Worm (Caenorhabditis elegans) whole organism, young adult: ENCODE data around the gene Y54G11A.3.

Source experiments
- B0336.3 ChIP-seq: fragments of 200-800 bp; sonication (Bioruptor generic); IDR thresholded peaks from 2 replicates; pipeline ENCODE4 v1.3.6; 2022; ENCODE audit warnings: missing genetic modification characterization, missing compliant biosample characterization
- D2030.7 ChIP-seq: fragments of 200-800 bp; sonication (Bioruptor generic); IDR thresholded peaks from 2 replicates; pipeline ENCODE4 v1.3.6; 2022; ENCODE audit warnings: missing genetic modification reagents, missing genetic modification characterization, missing compliant biosample characterization
- F52B5.7 ChIP-seq: sonication (generic microtip); optimal IDR thresholded peaks from 2 replicates; lab custom pipeline; 2016; ENCODE audit warnings: mild to moderate bottlenecking, missing genetic modification characterization, missing compliant biosample characterization
- K11D2.4 ChIP-seq: fragments of 200-800 bp; sonication (Bioruptor generic); IDR thresholded peaks from 2 replicates; pipeline ENCODE4 v1.3.6; 2022; ENCODE audit warnings: missing genetic modification reagents, missing genetic modification characterization, missing compliant biosample characterization
- K12H6.12 ChIP-seq: fragments of 200-800 bp; sonication (Bioruptor generic); optimal IDR thresholded peaks from 2 replicates; lab custom pipeline; 2018; ENCODE audit warnings: mild to moderate bottlenecking, missing genetic modification characterization, missing compliant biosample characterization
- Y53F4B.3 ChIP-seq: fragments of 200-800 bp; sonication (Bioruptor generic); IDR thresholded peaks from 2 replicates; pipeline ENCODE4 v1.3.6; 2022; ENCODE audit warnings: missing genetic modification reagents, missing genetic modification characterization, missing compliant biosample characterization
- Y56A3A.18 ChIP-seq: fragments of 200-800 bp; sonication (Bioruptor generic); IDR thresholded peaks from 2 replicates; pipeline ENCODE4 v1.3.6; 2022; ENCODE audit warnings: missing genetic modification reagents, missing genetic modification characterization, missing compliant biosample characterization
- ama-1 ChIP-seq, 3 experiments: fragments of 150-350 bp in 1 of 3; sonication (generic microtip) in 2 of 3; optimal IDR thresholded peaks; 2 replicates each; lab custom pipeline; 2014 to 2018; ENCODE audit warnings: missing biosample characterization in 2 of 3, missing genetic modification characterization in 2 of 3, missing genetic modification reagents in 2 of 3
- aptf-2 ChIP-seq: fragments of 200-800 bp; sonication (Bioruptor generic); conservative IDR thresholded peaks from 2 replicates; pipeline ENCODE4 v1.3.6; 2022; ENCODE audit warnings: missing genetic modification reagents, missing genetic modification characterization, missing compliant biosample characterization
- atf-7 ChIP-seq: sonication (generic microtip); optimal IDR thresholded peaks from 2 replicates; lab custom pipeline; 2017; ENCODE audit warnings: mild to moderate bottlenecking, missing genetic modification characterization, missing compliant biosample characterization
- athp-1 ChIP-seq: sonication (generic microtip); optimal IDR thresholded peaks from 2 replicates; lab custom pipeline; 2017; ENCODE audit warnings: mild to moderate bottlenecking, missing genetic modification characterization, missing compliant biosample characterization
- attf-3 ChIP-seq: fragments of 200-800 bp; sonication (Bioruptor generic); conservative IDR thresholded peaks from 2 replicates; pipeline ENCODE4 v1.3.6; 2022; ENCODE audit warnings: missing genetic modification reagents, missing genetic modification characterization, missing compliant biosample characterization
- cebp-1 ChIP-seq, 2 experiments: fragments of 200-800 bp in 1 of 2; sonication (Bioruptor generic) in 1 of 2; sonication (generic microtip) in 1 of 2; IDR thresholded peaks in 1 of 2; optimal IDR thresholded peaks in 1 of 2; 2 replicates each; pipeline versions ENCODE4 v1.3.6 to Lab custom; 2017 to 2022; ENCODE audit warnings: missing compliant biosample characterization in 2 of 2, missing genetic modification characterization in 2 of 2, mild to moderate bottlenecking in 1 of 2, missing genetic modification reagents in 1 of 2, moderate library complexity in 1 of 2
- ceh-100 ChIP-seq: fragments of 200-800 bp; sonication (Bioruptor generic); IDR thresholded peaks from 2 replicates; pipeline ENCODE4 v1.3.6; 2022; ENCODE audit warnings: missing genetic modification reagents, missing genetic modification characterization, missing compliant biosample characterization
- ceh-27 ChIP-seq: fragments of 200-800 bp; sonication (Bioruptor generic); optimal IDR thresholded peaks from 2 replicates; lab custom pipeline; 2018; ENCODE audit warnings: mild to moderate bottlenecking, missing genetic modification characterization, moderate library complexity, missing compliant biosample characterization
- ceh-40 ChIP-seq: fragments of 200-800 bp; sonication (Bioruptor generic); IDR thresholded peaks from 2 replicates; pipeline ENCODE4 v1.3.6; 2022; ENCODE audit warnings: missing genetic modification characterization, missing compliant biosample characterization
- ceh-58 ChIP-seq: fragments of 200-800 bp; sonication (Bioruptor generic); IDR thresholded peaks from 2 replicates; pipeline ENCODE4 v1.3.6; 2022; ENCODE audit warnings: missing genetic modification characterization, missing compliant biosample characterization
- ceh-79 ChIP-seq: sonication (generic microtip); optimal IDR thresholded peaks from 2 replicates; lab custom pipeline; 2017; ENCODE audit warnings: mild to moderate bottlenecking, missing genetic modification characterization, missing compliant biosample characterization
- ceh-91 ChIP-seq: fragments of 200-800 bp; sonication (Bioruptor generic); IDR thresholded peaks from 2 replicates; pipeline ENCODE4 v1.3.6; 2022; ENCODE audit warnings: missing genetic modification reagents, missing genetic modification characterization, missing compliant biosample characterization
- dpff-1 ChIP-seq: sonication (generic microtip); optimal IDR thresholded peaks from 2 replicates; lab custom pipeline; 2017; ENCODE audit warnings: mild to moderate bottlenecking, missing genetic modification characterization, missing compliant biosample characterization
- dpl-1 ChIP-seq: fragments of 150-350 bp; optimal IDR thresholded peaks from 2 replicates; lab custom pipeline; 2014; ENCODE audit warnings: missing biosample characterization, missing genetic modification reagents, missing genetic modification characterization
- efl-1 ChIP-seq: fragments of 150-350 bp; optimal IDR thresholded peaks from 2 replicates; lab custom pipeline; 2014; ENCODE audit warnings: missing biosample characterization, missing genetic modification reagents, missing genetic modification characterization
- egrh-3 ChIP-seq: fragments of 200-800 bp; sonication (Bioruptor generic); IDR thresholded peaks from 2 replicates; pipeline ENCODE4 v1.3.6; 2022; ENCODE audit warnings: missing genetic modification reagents, missing genetic modification characterization, missing compliant biosample characterization
- ekl-4 ChIP-seq: fragments of 200-800 bp; sonication (Bioruptor generic); IDR thresholded peaks from 2 replicates; pipeline ENCODE4 v1.3.6; 2022; ENCODE audit warnings: missing genetic modification reagents, missing genetic modification characterization, missing compliant biosample characterization
- ets-4 ChIP-seq: fragments of 200-800 bp; sonication (Bioruptor generic); optimal IDR thresholded peaks from 2 replicates; lab custom pipeline; 2018; ENCODE audit warnings: mild to moderate bottlenecking, missing genetic modification characterization, missing compliant biosample characterization
- him-1 ChIP-seq: sonication (generic microtip); optimal IDR thresholded peaks from 2 replicates; lab custom pipeline; 2016; ENCODE audit warnings: missing genotype, missing genetic modification reagents, missing genetic modification characterization, missing compliant biosample characterization
- hrde-1 ChIP-seq: sonication (generic microtip); optimal IDR thresholded peaks from 2 replicates; lab custom pipeline; 2016; ENCODE audit warnings: missing genetic modification characterization, mild to moderate bottlenecking, missing compliant biosample characterization, moderate library complexity, missing genotype, missing genetic modification reagents, borderline replicate concordance
- lag-1 ChIP-seq: fragments of 200-800 bp; sonication (Bioruptor generic); IDR thresholded peaks from 2 replicates; pipeline ENCODE4 v1.3.6; 2022; ENCODE audit warnings: missing genetic modification reagents, missing genetic modification characterization, missing compliant biosample characterization
- lin-40 ChIP-seq: sonication (generic microtip); optimal IDR thresholded peaks from 2 replicates; lab custom pipeline; 2016; ENCODE audit warnings: missing genetic modification characterization, mild to moderate bottlenecking, missing compliant biosample characterization, missing genotype, missing genetic modification reagents
- lin-54 ChIP-seq: fragments of 200-800 bp; sonication (Bioruptor generic); optimal IDR thresholded peaks from 2 replicates; lab custom pipeline; 2018; ENCODE audit warnings: mild to moderate bottlenecking, missing genetic modification characterization, missing compliant biosample characterization
- lir-1 ChIP-seq: fragments of 200-800 bp; sonication (Bioruptor generic); conservative IDR thresholded peaks from 2 replicates; pipeline ENCODE4 v1.3.6; 2022; ENCODE audit warnings: missing genetic modification reagents, missing genetic modification characterization, missing compliant biosample characterization
- lsl-1 ChIP-seq: fragments of 200-800 bp; sonication (Bioruptor generic); optimal IDR thresholded peaks from 2 replicates; lab custom pipeline; 2018; ENCODE audit warnings: mild to moderate bottlenecking, missing genetic modification characterization, moderate library complexity, missing compliant biosample characterization
- madf-8 ChIP-seq: fragments of 200-800 bp; sonication (Bioruptor generic); conservative IDR thresholded peaks from 2 replicates; pipeline ENCODE4 v1.3.6; 2022; ENCODE audit warnings: missing genetic modification reagents, missing genetic modification characterization, missing compliant biosample characterization
- mel-28 ChIP-seq: sonication (generic microtip); optimal IDR thresholded peaks from 2 replicates; lab custom pipeline; 2016; ENCODE audit warnings: borderline replicate concordance, mild to moderate bottlenecking, missing genetic modification characterization, missing compliant biosample characterization
- nfyb-1 ChIP-seq: fragments of 200-800 bp; sonication (Bioruptor generic); IDR thresholded peaks from 2 replicates; pipeline ENCODE4 v1.3.6; 2022; ENCODE audit warnings: missing genetic modification reagents, missing genetic modification characterization, missing compliant biosample characterization
- nhr-80 ChIP-seq: sonication (generic microtip); optimal IDR thresholded peaks from 2 replicates; lab custom pipeline; 2016; ENCODE audit warnings: missing genetic modification characterization, missing compliant biosample characterization
- nhr-90 ChIP-seq: sonication (generic microtip); optimal IDR thresholded peaks from 2 replicates; lab custom pipeline; 2016; ENCODE audit warnings: missing genotype, mild to moderate bottlenecking, missing genetic modification characterization, missing compliant biosample characterization
- pbrm-1 ChIP-seq: fragments of 200-800 bp; sonication (Bioruptor generic); IDR thresholded peaks from 2 replicates; pipeline ENCODE4 v1.3.6; 2022; ENCODE audit warnings: missing genetic modification reagents, missing genetic modification characterization, missing compliant biosample characterization
- rcor-1 ChIP-seq: fragments of 200-800 bp; sonication (Bioruptor generic); IDR thresholded peaks from 2 replicates; pipeline ENCODE4 v1.3.6; 2022; ENCODE audit warnings: missing genetic modification reagents, missing genetic modification characterization, missing compliant biosample characterization
- repo-1 ChIP-seq: sonication (generic microtip); optimal IDR thresholded peaks from 2 replicates; lab custom pipeline; 2017; ENCODE audit warnings: mild to moderate bottlenecking, missing genetic modification characterization, missing compliant biosample characterization
- snpc-3.4 ChIP-seq: sonication (generic microtip); optimal IDR thresholded peaks from 2 replicates; lab custom pipeline; 2017; ENCODE audit warnings: missing genetic modification characterization, mild to moderate bottlenecking, missing compliant biosample characterization, antibody characterized with exemption, moderate library complexity, missing genotype, missing genetic modification reagents
- tlf-1 ChIP-seq: fragments of 200-800 bp; sonication (Bioruptor generic); optimal IDR thresholded peaks from 2 replicates; lab custom pipeline; 2018; ENCODE audit warnings: mild to moderate bottlenecking, missing genetic modification characterization, missing compliant biosample characterization
- unc-62 ChIP-seq: fragments of 150-350 bp; optimal IDR thresholded peaks from 2 replicates; lab custom pipeline; 2014; ENCODE audit warnings: missing biosample characterization, missing genetic modification reagents, missing genetic modification characterization
- xnd-1 ChIP-seq: sonication (generic microtip); optimal IDR thresholded peaks from 2 replicates; lab custom pipeline; 2016; ENCODE audit warnings: missing genotype, missing genetic modification reagents, missing genetic modification characterization, missing compliant biosample characterization
- zfh-2 ChIP-seq: fragments of 200-800 bp; sonication (Bioruptor generic); conservative IDR thresholded peaks from 2 replicates; pipeline ENCODE4 v1.3.6; 2022; ENCODE audit warnings: missing genetic modification reagents, missing genetic modification characterization, missing compliant biosample characterization
- ztf-18 ChIP-seq: sonication (generic microtip); optimal IDR thresholded peaks from 2 replicates; lab custom pipeline; 2016; ENCODE audit warnings: missing genotype, mild to moderate bottlenecking, missing genetic modification characterization, missing compliant biosample characterization
- ztf-6 ChIP-seq: fragments of 200-800 bp; sonication (Bioruptor generic); IDR thresholded peaks from 2 replicates; pipeline ENCODE4 v1.3.6; 2022; ENCODE audit warnings: missing genetic modification reagents, missing genetic modification characterization, missing compliant biosample characterization

Y54G11A.3 gene

ce11 chrII:14255850-14256249, 20.6 kb upstream of the Y54G11A.3 start:
- TF ChIP-seq ceh-79 (tag; lab: Kevin White, UChicago) (no peak), ztf-6 (no peak), ztf-18 (tag; lab: Kevin White, UChicago) (no peak), ceh-27 (GFP tag; lab: Kevin White, UChicago) (no peak), rcor-1 (GFP tag; lab: Robert Waterston, UW) (no peak), lin-54 (GFP tag; lab: Kevin White, UChicago) (no peak), Y56A3A.18 (GFP tag; lab: Robert Waterston, UW) (no peak), him-1 (tag; lab: Kevin White, UChicago) (peak; percentile 37), ets-4 (GFP tag; lab: Kevin White, UChicago) (no peak), cebp-1 (GFP tag; IDR thresholded peaks at IDR 0.05; lab: Robert Waterston, UW) (0 out of 2 replicates have a peak, but pooled peaks have one; percentile 8), cebp-1 (tag; optimal IDR thresholded peaks at IDR 0.05; lab: Kevin White, UChicago) (no peak), F52B5.7 (no peak), lsl-1 (GFP tag; lab: Kevin White, UChicago) (peak; percentile 67), hrde-1 (peak; percentile 65), dpl-1 (GFP tag; lab: Kevin White, UChicago) (no peak), nhr-80 (tag; lab: Kevin White, UChicago) (no peak), ekl-4 (0 out of 2 replicates have a peak, but pooled peaks have one; percentile 19), D2030.7 (GFP tag; lab: Robert Waterston, UW) (no peak; the same call in 1 of the 2 replicates), efl-1 (no peak), madf-8 (no peak), atf-7 (tag; lab: Kevin White, UChicago) (peak; percentile 45), lag-1 (no peak), ceh-100 (GFP tag; lab: Robert Waterston, UW) (no peak), dpff-1 (tag; lab: Kevin White, UChicago) (no peak), Y53F4B.3 (no peak), xnd-1 (tag; lab: Kevin White, UChicago) (peak; percentile 29), repo-1 (tag; lab: Kevin White, UChicago) (peak; percentile 19), snpc-3.4 (tag; lab: Kevin White, UChicago) (no peak), K11D2.4 (GFP tag; lab: Robert Waterston, UW) (no peak), athp-1 (tag; lab: Kevin White, UChicago) (peak; percentile 32), ceh-91 (GFP tag; lab: Robert Waterston, UW) (0 out of 2 replicates have a peak, but pooled peaks have one; percentile 19), unc-62 (GFP tag; lab: Kevin White, UChicago) (no peak), B0336.3 (GFP tag; lab: Robert Waterston, UW) (0 out of 2 replicates have a peak, but pooled peaks have one; percentile 9), nfyb-1 (GFP tag; lab: Robert Waterston, UW) (no peak), mel-28 (tag; lab: Kevin White, UChicago) (peak; percentile 26)
- TF ChIP-seq, all 124 proteins: peak for 12

- TF ChIP-seq K12H6.12 (tag; lab: Kevin White, UChicago), result no peak
Observed at ce11 chrII:14256779-14257178, 19.6 kb upstream of the Y54G11A.3 start, which contains the start of gene Y54G11A.19. Y54G11A.19 (minus strand) TSS chrII:14256879.

ce11 chrII:14257943-14258342, 18.5 kb upstream of the Y54G11A.3 start:
- no peak for TF ChIP-seq pbrm-1 (GFP tag; lab: Robert Waterston, UW)
- TF ChIP-seq ceh-58 (GFP tag; lab: Robert Waterston, UW), result no peak
- no peak for TF ChIP-seq lir-1
- TF ChIP-seq nhr-90 (tag; lab: Kevin White, UChicago), result no peak
- no peak for TF ChIP-seq him-1 (tag; lab: Kevin White, UChicago)
- TF ChIP-seq ama-1 (optimal IDR thresholded peaks at IDR 0.05; lab: Kevin White, UChicago), result no peak
- no peak for TF ChIP-seq ama-1 (GFP tag; optimal IDR thresholded peaks at IDR 0.05; lab: Kevin White, UChicago)
- TF ChIP-seq zfh-2 (GFP tag; lab: Robert Waterston, UW), result peak; percentile 54
- TF ChIP-seq K11D2.4 (GFP tag; lab: Robert Waterston, UW), result no peak
- TF ChIP-seq ceh-40, result no peak
- TF ChIP-seq lin-40 (tag; lab: Kevin White, UChicago), result no peak
- TF ChIP-seq aptf-2 (GFP tag; lab: Robert Waterston, UW), result no peak
- no peak for TF ChIP-seq attf-3 (GFP tag; lab: Robert Waterston, UW)
- TF ChIP-seq egrh-3 (GFP tag; lab: Robert Waterston, UW), result peak; percentile 45; the same call in 1 of the 2 replicates
- no peak for TF ChIP-seq tlf-1 (GFP tag; lab: Kevin White, UChicago)
